Fruit fly (Drosophila melanogaster): ENCODE data around the gene Nbr.
A peak's percentile ranks its signal among the peaks of the same experiment; 100 is the strongest.

Gene Nbr

DNA sequence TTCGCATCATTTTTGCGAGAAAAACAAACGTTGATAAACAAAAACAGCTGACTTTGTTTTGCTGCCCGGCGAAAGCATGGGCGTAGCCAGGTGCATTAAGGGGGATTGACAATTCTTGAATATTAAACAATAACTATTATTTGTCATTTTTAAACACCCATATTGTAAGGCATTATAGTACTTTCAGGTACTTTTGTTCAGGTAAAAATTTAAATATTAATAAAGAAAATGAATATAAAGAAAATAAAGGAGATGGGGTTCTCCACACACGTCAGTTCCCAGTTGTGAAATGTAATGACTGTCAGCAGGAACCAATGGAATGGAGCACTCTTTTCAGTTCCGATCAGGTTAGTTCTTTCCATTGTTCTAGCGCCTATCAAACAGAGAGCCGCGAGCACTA, 4.3 kb downstream of the Nbr start, which contains the start of the genes Coq3 and Pld3 (continued):
- peak; percentile 72 for TF ChIP-seq CG9215 (GFP tag; IDR thresholded peaks at IDR 0.05)
- peak; percentile 57 for TF ChIP-seq CG33213 (GFP tag; optimal IDR thresholded peaks at IDR 0.05)
- TF ChIP-seq D (optimal IDR thresholded peaks at IDR 0.05): no peak
- TF ChIP-seq D (GFP tag; optimal IDR thresholded peaks at IDR 0.05): peak; percentile 69
- TF ChIP-seq ERR (GFP tag; optimal IDR thresholded peaks at IDR 0.05): peak; percentile 52
- peak; percentile 15 for TF ChIP-seq Dad (GFP tag; optimal IDR thresholded peaks at IDR 0.05)
- TF ChIP-seq jumu (GFP tag; optimal IDR thresholded peaks at IDR 0.05): peak; percentile 10
- peak; percentile 8 for TF ChIP-seq cato (GFP tag; optimal IDR thresholded peaks at IDR 0.05; ENCODE audit: borderline replicate concordance)
- TF ChIP-seq chm (GFP tag; IDR thresholded peaks at IDR 0.05): peak; percentile 72
- TF ChIP-seq sr (GFP tag; IDR thresholded peaks at IDR 0.05): 0 out of 3 replicates have a peak, but pooled peaks have one; percentile 36
- TF ChIP-seq CG7372 (GFP tag; IDR thresholded peaks at IDR 0.05): 0 out of 2 replicates have a peak, but pooled peaks have one; percentile 28
- peak; percentile 86 for TF ChIP-seq CG11504 (tag; optimal IDR thresholded peaks at IDR 0.05)
- no peak for TF ChIP-seq disco-r (GFP tag; optimal IDR thresholded peaks at IDR 0.05)
- peak; percentile 41 for TF ChIP-seq CG7928 (GFP tag; optimal IDR thresholded peaks at IDR 0.05)
- peak; percentile 85 for TF ChIP-seq CG11456 (GFP tag; IDR thresholded peaks at IDR 0.05)
- peak; percentile 61 for TF ChIP-seq CG4854 (GFP tag; optimal IDR thresholded peaks at IDR 0.05)
- TF ChIP-seq CG17328 (GFP tag; IDR thresholded peaks at IDR 0.05): peak; percentile 76
- TF ChIP-seq HLH4C (GFP tag; IDR thresholded peaks at IDR 0.05; ENCODE audit: partially characterized antibody): no peak
- peak; percentile 73 for TF ChIP-seq H2.0 (GFP tag; IDR thresholded peaks at IDR 0.05)
- TF ChIP-seq CG6765 (GFP tag; optimal IDR thresholded peaks at IDR 0.05): peak; percentile 66
- peak; percentile 63 for TF ChIP-seq CG14050 (GFP tag; IDR thresholded peaks at IDR 0.05)
- TF ChIP-seq odd (GFP tag; optimal IDR thresholded peaks at IDR 0.05): peak; percentile 77
- peak; percentile 68 for TF ChIP-seq CG6813 (GFP tag; optimal IDR thresholded peaks at IDR 0.05)
- peak; percentile 30 for TF ChIP-seq ab (GFP tag; optimal IDR thresholded peaks at IDR 0.05)
- no peak; the same call in none of the 2 replicates for TF ChIP-seq Rx (GFP tag; IDR thresholded peaks at IDR 0.05)
- TF ChIP-seq cg (GFP tag; optimal IDR thresholded peaks at IDR 0.05): no peak
- TF ChIP-seq ara (GFP tag; IDR thresholded peaks at IDR 0.05): peak; percentile 79
- TF ChIP-seq ap (GFP tag; IDR thresholded peaks at IDR 0.05): 0 out of 2 replicates have a peak, but pooled peaks have one; percentile 19
- peak; percentile 61 for TF ChIP-seq bigmax (GFP tag; optimal IDR thresholded peaks at IDR 0.05)
- no peak for TF ChIP-seq unc-4 (GFP tag; IDR thresholded peaks at IDR 0.05; ENCODE audit: partially characterized antibody)
- TF ChIP-seq CG10543 (GFP tag; optimal IDR thresholded peaks at IDR 0.05): peak; percentile 65
- TF ChIP-seq CG17385 (GFP tag; optimal IDR thresholded peaks at IDR 0.05): peak; percentile 74
- peak; percentile 72 for TF ChIP-seq tap (tag; optimal IDR thresholded peaks at IDR 0.05)
- TF ChIP-seq HHEX (GFP tag; optimal IDR thresholded peaks at IDR 0.05): peak; percentile 80
- peak; percentile 74 for TF ChIP-seq CG10267 (tag; optimal IDR thresholded peaks at IDR 0.05)
- peak; percentile 83 for TF ChIP-seq CG10654 (GFP tag; optimal IDR thresholded peaks at IDR 0.05)
- TF ChIP-seq CG6654 (GFP tag; optimal IDR thresholded peaks at IDR 0.05): peak; percentile 45
- peak; percentile 56 for TF ChIP-seq CG12219 (GFP tag; optimal IDR thresholded peaks at IDR 0.05)
- TF ChIP-seq gcm2 (GFP tag; optimal IDR thresholded peaks at IDR 0.05): no peak
- TF ChIP-seq br (optimal IDR thresholded peaks at IDR 0.05): no peak
- TF ChIP-seq CG6683 (GFP tag; optimal IDR thresholded peaks at IDR 0.05): peak; percentile 66
- peak; percentile 83 for TF ChIP-seq Ptx1 (GFP tag; IDR thresholded peaks at IDR 0.05)
- peak; percentile 75 for TF ChIP-seq CG1603 (tag; optimal IDR thresholded peaks at IDR 0.05)
- TF ChIP-seq Doc3 (GFP tag; IDR thresholded peaks at IDR 0.05; ENCODE audit: partially characterized antibody): no peak
- peak; percentile 97 for TF ChIP-seq Med (GFP tag)
- TF ChIP-seq CG32532 (GFP tag; IDR thresholded peaks at IDR 0.05): peak; percentile 88
- TF ChIP-seq CG7556 (GFP tag; optimal IDR thresholded peaks at IDR 0.05): peak; percentile 81
- peak; percentile 58 for TF ChIP-seq Nf-YB (GFP tag; optimal IDR thresholded peaks at IDR 0.05)
- peak; percentile 72 for TF ChIP-seq CG8290 (GFP tag; optimal IDR thresholded peaks at IDR 0.05)
- peak in 1 of 2 experiments; percentile 90 for TF ChIP-seq CG8290 (tag; optimal IDR thresholded peaks at IDR 0.05)
- TF ChIP-seq Bgb (GFP tag; IDR thresholded peaks at IDR 0.05; ENCODE audit: partially characterized antibody): no peak
- TF ChIP-seq Lpt (GFP tag; optimal IDR thresholded peaks at IDR 0.05): no peak
